Worm (Caenorhabditis elegans): Measurements from ENCODE around the gene VC5.2.
"Not testable (repeated sequence)": the region's sequence is repeated elsewhere in the genome, so short reads cannot be mapped to it uniquely, and the experiment has no call there.

The VC5.2 gene

ce11 chrV:7085518-7086104 lies at the start of gene VC5.2:
Gene VC5.2, plus strand, starts transcription at chrV:7085956.
- no peak for TF ChIP-seq unc-62 (GFP tag; optimal IDR thresholded peaks at IDR 0.05)

- TF ChIP-seq unc-62 (GFP tag; optimal IDR thresholded peaks at IDR 0.05), result no peak
These were observed 49.3 kb upstream of the VC5.2 start, which contains the start of gene twk-11 for ce11 chrV:7036475-7036874. Gene twk-11, minus strand, starts transcription at chrV:7036575.

ce11 chrV:7046005-7046404 lies 39.8 kb upstream of the VC5.2 start, which contains the start of gene F20A1.2:
Gene F20A1.2, plus strand, starts transcription at chrV:7046305.
- no peak for TF ChIP-seq unc-62 (GFP tag; optimal IDR thresholded peaks at IDR 0.05)

- no peak for TF ChIP-seq unc-62 (GFP tag; optimal IDR thresholded peaks at IDR 0.05)
These were observed 38.2 kb upstream of the VC5.2 start, which contains the start of gene F20A1.8 for ce11 chrV:7047512-7047911. Gene F20A1.8, minus strand, starts transcription at chrV:7047612.

- TF ChIP-seq unc-62 (GFP tag; optimal IDR thresholded peaks at IDR 0.05), result no peak
These were observed 35.6 kb upstream of the VC5.2 start for ce11 chrV:7050153-7050552.

- TF ChIP-seq unc-62 (GFP tag; optimal IDR thresholded peaks at IDR 0.05), result no peak
These were observed 34.5 kb upstream of the VC5.2 start, which contains the start of the genes tofu-2 and spig-1 for ce11 chrV:7051133-7051765. Gene tofu-2, minus strand, starts transcription at chrV:7051248. Gene spig-1, plus strand, starts transcription at chrV:7051715.

- TF ChIP-seq unc-62 (GFP tag; optimal IDR thresholded peaks at IDR 0.05), result no peak
These were observed 32.7 kb upstream of the VC5.2 start, which contains the start of gene txt-17 for ce11 chrV:7053100-7053499. Gene txt-17, minus strand, starts transcription at chrV:7053200.

- no peak for TF ChIP-seq unc-62 (GFP tag; optimal IDR thresholded peaks at IDR 0.05)
These were observed 31.2 kb upstream of the VC5.2 start, which contains the start of gene spig-8 for ce11 chrV:7054598-7054997. Gene spig-8, plus strand, starts transcription at chrV:7054898.

- not testable (repeated sequence) for TF ChIP-seq unc-62 (GFP tag; optimal IDR thresholded peaks at IDR 0.05)
These were observed 28.0 kb upstream of the VC5.2 start, which contains the start of gene Y57E12AL.2 for ce11 chrV:7057795-7058194. Gene Y57E12AL.2, plus strand, starts transcription at chrV:7058095.

- TF ChIP-seq unc-62 (GFP tag; optimal IDR thresholded peaks at IDR 0.05), result no peak
These were observed 26.4 kb upstream of the VC5.2 start, which contains the start of gene mdt-6 for ce11 chrV:7059350-7059749. Gene mdt-6, minus strand, starts transcription at chrV:7059624.

ce11 chrV:7060396-7060795 lies 25.4 kb upstream of the VC5.2 start, which contains the start of the genes Y57E12AL.6 and Y57E12AL.1:
Gene Y57E12AL.6, minus strand, starts transcription at chrV:7060470.
Gene Y57E12AL.1, plus strand, starts transcription at chrV:7060530.
- no peak for TF ChIP-seq unc-62 (GFP tag; optimal IDR thresholded peaks at IDR 0.05)

ce11 chrV:7062790-7063189 lies 23.0 kb upstream of the VC5.2 start, which contains the start of gene tmem-258:
Gene tmem-258, plus strand, starts transcription at chrV:7063174.
- TF ChIP-seq unc-62 (GFP tag; optimal IDR thresholded peaks at IDR 0.05), result not testable (repeated sequence)

- TF ChIP-seq unc-62 (GFP tag; optimal IDR thresholded peaks at IDR 0.05), result no peak
These were observed 20.5 kb upstream of the VC5.2 start, which contains the start of gene Y57E12AR.1 for ce11 chrV:7065226-7065625. Gene Y57E12AR.1, minus strand, starts transcription at chrV:7065326.

ce11 chrV:7068861-7069260 lies 16.9 kb upstream of the VC5.2 start:
- no peak for TF ChIP-seq unc-62 (GFP tag; optimal IDR thresholded peaks at IDR 0.05)

- no peak for TF ChIP-seq unc-62 (GFP tag; optimal IDR thresholded peaks at IDR 0.05)
These were observed 16.2 kb upstream of the VC5.2 start for ce11 chrV:7069605-7070004.

ce11 chrV:7072309-7072708 lies 13.4 kb upstream of the VC5.2 start, which contains the start of gene F27B10.1:
Gene F27B10.1, plus strand, starts transcription at chrV:7072609.
- no peak for TF ChIP-seq unc-62 (GFP tag; optimal IDR thresholded peaks at IDR 0.05)

Measured in whole organism, dauer.